Worm (Caenorhabditis elegans): ENCODE data around the gene C41G11.1.

ce11 chrX:5696197-5696596 lies 23.8 kb downstream of the C41G11.1 start:
- no peak for TF ChIP-seq W03F9.2 (tag; optimal IDR thresholded peaks at IDR 0.05)
- TF ChIP-seq him-1 (tag; optimal IDR thresholded peaks at IDR 0.05) = no peak
